Fruit fly (Drosophila melanogaster) whole organism, pupa: ENCODE measurements around the gene MFS10.

Source experiments
- CG10348 ChIP-seq: fragments of 200-800 bp; sonication (Bioruptor generic); IDR thresholded peaks from 2 replicates; pipeline ENCODE4 v1.3.6; 2022; ENCODE audit warnings: missing biosample characterization, missing genetic modification characterization
- CG12605 ChIP-seq: fragments of 200-800 bp; sonication (Bioruptor generic); IDR thresholded peaks from 2 replicates; pipeline ENCODE4 v1.3.6; 2022; ENCODE audit warnings: missing biosample characterization, missing genetic modification characterization
- CG14655 ChIP-seq: fragments of 200-800 bp; sonication (Bioruptor generic); optimal IDR thresholded peaks from 3 replicates; lab custom pipeline; 2017; ENCODE audit warnings: mild to moderate bottlenecking, missing biosample characterization, missing genetic modification reagents, missing genetic modification characterization
- CG15710 ChIP-seq: fragments of 200-800 bp; sonication (Bioruptor generic); optimal IDR thresholded peaks from 2 replicates; lab custom pipeline; 2018; ENCODE audit warnings: missing biosample characterization, mild to moderate bottlenecking, missing genetic modification characterization, moderate library complexity
- CG17806 ChIP-seq: fragments of 200-800 bp; sonication (Bioruptor generic); optimal IDR thresholded peaks from 2 replicates; lab custom pipeline; 2018; ENCODE audit warnings: missing biosample characterization, mild to moderate bottlenecking, missing genetic modification characterization, moderate library complexity
- CG32121 ChIP-seq: fragments of 200-800 bp; sonication (Bioruptor generic); IDR thresholded peaks from 2 replicates; pipeline ENCODE4 v1.3.6; 2022; ENCODE audit warnings: missing biosample characterization, missing genetic modification characterization
- CG4496 ChIP-seq: fragments of 200-800 bp; sonication (Bioruptor generic); IDR thresholded peaks from 3 replicates; pipeline ENCODE4 v1.3.6; 2022; ENCODE audit warnings: missing biosample characterization, missing genetic modification characterization
- CG8159 ChIP-seq: fragments of 200-800 bp; sonication (Bioruptor generic); optimal IDR thresholded peaks from 3 replicates; lab custom pipeline; 2018; ENCODE audit warnings: missing biosample characterization, mild to moderate bottlenecking, missing genetic modification characterization, moderate library complexity
- EcR ChIP-seq: fragments of 200-800 bp; sonication (Bioruptor generic); optimal IDR thresholded peaks from 3 replicates; lab custom pipeline; 2019; ENCODE audit warnings: missing biosample characterization, missing genetic modification characterization, mild to moderate bottlenecking, moderate library complexity, missing genetic modification reagents
- Pif1A ChIP-seq: fragments of 200-800 bp; sonication (Bioruptor generic); optimal IDR thresholded peaks from 3 replicates; lab custom pipeline; 2016; ENCODE audit warnings: missing biosample characterization, missing genetic modification characterization
- Pif1B ChIP-seq: fragments of 200-800 bp; sonication (Bioruptor generic); optimal IDR thresholded peaks from 3 replicates; lab custom pipeline; 2016; ENCODE audit warnings: missing biosample characterization, missing genetic modification characterization
- fd96Ca ChIP-seq: fragments of 200-800 bp; sonication (Bioruptor generic); IDR thresholded peaks from 3 replicates; pipeline ENCODE4 v1.3.6; 2022; ENCODE audit warnings: missing biosample characterization, missing genetic modification characterization
- gl ChIP-seq: fragments of 200-800 bp; sonication (Bioruptor generic); optimal IDR thresholded peaks from 2 replicates; lab custom pipeline; 2018; ENCODE audit warnings: missing biosample characterization, mild to moderate bottlenecking, missing genetic modification characterization
- rn ChIP-seq: fragments of 200-800 bp; sonication (Bioruptor generic); IDR thresholded peaks from 2 replicates; pipeline ENCODE4 v1.3.6; 2022; ENCODE audit warnings: missing biosample characterization, missing genetic modification characterization

- no peak for TF ChIP-seq gl
- TF ChIP-seq CG14655 = no peak
- peak; percentile 12 for TF ChIP-seq CG8159 (tag; lab: Kevin White, UChicago)
- TF ChIP-seq CG32121 (GFP tag; lab: Robert Waterston, UW) = 0 out of 2 replicates have a peak, but pooled peaks have one; percentile 42
- no peak for TF ChIP-seq CG12605
- TF ChIP-seq Pif1B (GFP tag; lab: Kevin White, UChicago) = no peak
- no peak for TF ChIP-seq rn (GFP tag; lab: Robert Waterston, UW)
- no peak for TF ChIP-seq Pif1A (GFP tag; lab: Kevin White, UChicago)
- 0 out of 3 replicates have a peak, but pooled peaks have one; percentile 13 for TF ChIP-seq fd96Ca
- TF ChIP-seq EcR (GFP tag; lab: Kevin White, UChicago) = no peak
- no peak for TF ChIP-seq CG15710 (tag; lab: Kevin White, UChicago)
- TF ChIP-seq CG10348 (GFP tag; lab: Robert Waterston, UW) = no peak
- no peak for TF ChIP-seq CG4496 (GFP tag; lab: Robert Waterston, UW)
- TF ChIP-seq CG17806 (tag; lab: Kevin White, UChicago) = no peak
Observed at dm6 chrX:13089920-13090655, 38.7 kb upstream of the MFS10 start, which contains the start of gene hep.
